Worm (Caenorhabditis elegans): Measurements from ENCODE around the gene msp-81.

The msp-81 gene

ce11 chrIV:9872786-9873185 is 36.6 kb upstream of the msp-81 start:
- TF ChIP-seq ztf-4 (tag; optimal IDR thresholded peaks at IDR 0.05) (no peak), lsy-2 (tag; optimal IDR thresholded peaks at IDR 0.05) (peak in 1 of 2 experiments; percentile 34), mdl-1 (tag; optimal IDR thresholded peaks at IDR 0.05) (no peak), F13H6.1 (tag; optimal IDR thresholded peaks at IDR 0.05) (peak; percentile 36), ztf-1 (GFP tag; conservative IDR thresholded peaks at IDR 0.05) (no peak), nhr-129 (tag; optimal IDR thresholded peaks at IDR 0.05) (peak; percentile 47), crh-2 (tag; optimal IDR thresholded peaks at IDR 0.05) (peak; percentile 78), gmeb-1 (tag; optimal IDR thresholded peaks at IDR 0.05) (no peak), unc-55 (GFP tag; optimal IDR thresholded peaks at IDR 0.05) (peak; percentile 9), ceh-16 (tag; optimal IDR thresholded peaks at IDR 0.05) (no peak), Y55F3AM.14 (GFP tag; optimal IDR thresholded peaks at IDR 0.05) (no peak), nhr-77 (tag; optimal IDR thresholded peaks at IDR 0.05) (no peak), fos-1 (tag; optimal IDR thresholded peaks at IDR 0.05) (peak; percentile 81), C34F6.9 (tag; optimal IDR thresholded peaks at IDR 0.05) (peak; percentile 35), zag-1 (tag; optimal IDR thresholded peaks at IDR 0.05) (peak; percentile 57), snpc-4 (tag; optimal IDR thresholded peaks at IDR 0.05) (no peak), skn-1 (tag; optimal IDR thresholded peaks at IDR 0.05) (peak; percentile 32), sma-9 (GFP tag; optimal IDR thresholded peaks at IDR 0.05) (peak; percentile 70), sma-9 (tag; optimal IDR thresholded peaks at IDR 0.05) (no peak), peb-1 (tag; optimal IDR thresholded peaks at IDR 0.05) (no peak), unc-62 (GFP tag; optimal IDR thresholded peaks at IDR 0.05) (no peak), nhr-21 (tag; optimal IDR thresholded peaks at IDR 0.05) (no peak), nhr-12 (tag; optimal IDR thresholded peaks at IDR 0.05) (no peak)

- no peak for TF ChIP-seq gmeb-1 (tag; optimal IDR thresholded peaks at IDR 0.05)
- no peak for TF ChIP-seq mbf-1 (tag; optimal IDR thresholded peaks at IDR 0.05)
- peak; percentile 53 for TF ChIP-seq nhr-25 (tag; optimal IDR thresholded peaks at IDR 0.05)
- TF ChIP-seq nhr-6 (tag; optimal IDR thresholded peaks at IDR 0.05), result no peak
- no peak for TF ChIP-seq egl-27 (tag; optimal IDR thresholded peaks at IDR 0.05)
- peak; percentile 9 for TF ChIP-seq sma-9 (GFP tag; optimal IDR thresholded peaks at IDR 0.05)
- TF ChIP-seq sma-9 (tag; optimal IDR thresholded peaks at IDR 0.05), result no peak
- no peak for TF ChIP-seq ztf-1 (GFP tag; conservative IDR thresholded peaks at IDR 0.05)
Measured at ce11 chrIV:9872210-9872609, 36.0 kb upstream of the msp-81 start.

- TF ChIP-seq lin-13 (GFP tag; optimal IDR thresholded peaks at IDR 0.05) (no peak), crh-2 (tag; optimal IDR thresholded peaks at IDR 0.05) (no peak), ceh-16 (tag; optimal IDR thresholded peaks at IDR 0.05) (no peak), unc-39 (tag; optimal IDR thresholded peaks at IDR 0.05) (no peak), zag-1 (tag; optimal IDR thresholded peaks at IDR 0.05) (no peak), fos-1 (tag; optimal IDR thresholded peaks at IDR 0.05) (no peak)
Measured at ce11 chrIV:9869344-9869743, 33.1 kb upstream of the msp-81 start.

ce11 chrIV:9867915-9868314 is 31.7 kb upstream of the msp-81 start:
- TF ChIP-seq gmeb-1 (tag; optimal IDR thresholded peaks at IDR 0.05) (peak; percentile 59), zag-1 (tag; optimal IDR thresholded peaks at IDR 0.05) (no peak), sem-4 (tag; optimal IDR thresholded peaks at IDR 0.05) (no peak), nhr-10 (tag; optimal IDR thresholded peaks at IDR 0.05) (no peak), nhr-77 (tag; optimal IDR thresholded peaks at IDR 0.05) (no peak), nhr-21 (tag; optimal IDR thresholded peaks at IDR 0.05) (peak; percentile 99), F13H6.1 (tag; optimal IDR thresholded peaks at IDR 0.05) (peak; percentile 33), sma-3 (GFP tag; optimal IDR thresholded peaks at IDR 0.05) (peak; percentile 96), fos-1 (tag; optimal IDR thresholded peaks at IDR 0.05) (peak; percentile 42), unc-55 (GFP tag; optimal IDR thresholded peaks at IDR 0.05) (no peak), snpc-4 (tag; optimal IDR thresholded peaks at IDR 0.05) (no peak), elt-3 (tag; optimal IDR thresholded peaks at IDR 0.05) (no peak), nhr-25 (tag; optimal IDR thresholded peaks at IDR 0.05) (peak; percentile 97), nhr-23 (tag; optimal IDR thresholded peaks at IDR 0.05) (no peak), R02D3.7 (tag; optimal IDR thresholded peaks at IDR 0.05) (no peak), ztf-4 (tag; optimal IDR thresholded peaks at IDR 0.05) (peak; percentile 18), nhr-6 (tag; optimal IDR thresholded peaks at IDR 0.05) (peak; percentile 52), ztf-1 (GFP tag; conservative IDR thresholded peaks at IDR 0.05) (no peak), dmd-4 (tag; optimal IDR thresholded peaks at IDR 0.05) (no peak), lin-39 (tag; optimal IDR thresholded peaks at IDR 0.05) (no peak), sma-9 (GFP tag; optimal IDR thresholded peaks at IDR 0.05) (peak; percentile 98), sma-9 (tag; optimal IDR thresholded peaks at IDR 0.05) (no peak), nhr-237 (tag; optimal IDR thresholded peaks at IDR 0.05) (no peak), crh-2 (tag; optimal IDR thresholded peaks at IDR 0.05) (peak; percentile 49), unc-62 (GFP tag; optimal IDR thresholded peaks at IDR 0.05) (no peak), lsy-2 (tag; optimal IDR thresholded peaks at IDR 0.05) (peak in 1 of 2 experiments; percentile 68), aly-2 (tag; optimal IDR thresholded peaks at IDR 0.05) (no peak), nhr-129 (tag; optimal IDR thresholded peaks at IDR 0.05) (peak; percentile 63), ceh-82 (tag; optimal IDR thresholded peaks at IDR 0.05) (no peak), egl-27 (tag; optimal IDR thresholded peaks at IDR 0.05) (peak; percentile 48), mdl-1 (tag; optimal IDR thresholded peaks at IDR 0.05) (peak in 1 of 2 experiments; percentile 77), ama-1 (optimal IDR thresholded peaks at IDR 0.05) (no peak), mab-5 (tag; optimal IDR thresholded peaks at IDR 0.05) (no peak), blmp-1 (tag; optimal IDR thresholded peaks at IDR 0.05; ENCODE audit: insufficient read depth) (peak; percentile 91)

Measured in whole organism, L2 larva.